Worm (Caenorhabditis elegans) whole organism, late embryonic: ENCODE measurements around the gene clec-86.

Experiments
- C38D4.7 ChIP-seq: fragments of 200-800 bp; sonication (Bioruptor generic); optimal IDR thresholded peaks from 2 replicates; lab custom pipeline; 2018; ENCODE audit warnings: mild to moderate bottlenecking, missing genetic modification characterization, moderate library complexity, missing compliant biosample characterization
- K02D7.2 ChIP-seq: sonication (generic microtip); optimal IDR thresholded peaks from 2 replicates; lab custom pipeline; 2017; ENCODE audit warnings: mild to moderate bottlenecking, missing genetic modification characterization, missing compliant biosample characterization
- T23F11.4 ChIP-seq: fragments of 200-800 bp; sonication (Bioruptor generic); optimal IDR thresholded peaks from 2 replicates; lab custom pipeline; 2018; ENCODE audit warnings: mild to moderate bottlenecking, missing genetic modification characterization, missing compliant biosample characterization
- Y22D7AL.16 ChIP-seq: sonication (generic microtip); optimal IDR thresholded peaks from 2 replicates; lab custom pipeline; 2016; ENCODE audit warnings: missing genetic modification characterization, missing compliant biosample characterization
- ahr-1 ChIP-seq: sonication (generic microtip); optimal IDR thresholded peaks from 2 replicates; lab custom pipeline; 2016; ENCODE audit warnings: missing genetic modification characterization, missing compliant biosample characterization
- ama-1 ChIP-seq: fragments of 150-350 bp; optimal IDR thresholded peaks from 2 replicates; lab custom pipeline; 2014
- ceh-19 ChIP-seq: fragments of 200-800 bp; sonication (Bioruptor generic); optimal IDR thresholded peaks from 2 replicates; lab custom pipeline; 2018; ENCODE audit warnings: mild to moderate bottlenecking, missing genetic modification characterization, missing compliant biosample characterization
- ceh-24 ChIP-seq: sonication (generic microtip); optimal IDR thresholded peaks from 2 replicates; lab custom pipeline; 2016; ENCODE audit warnings: mild to moderate bottlenecking, missing genetic modification characterization, missing compliant biosample characterization
- ceh-30 ChIP-seq: fragments of 150-350 bp; optimal IDR thresholded peaks from 2 replicates; lab custom pipeline; 2014; ENCODE audit warnings: missing biosample characterization, missing genetic modification characterization
- ceh-31 ChIP-seq: sonication (generic microtip); optimal IDR thresholded peaks from 2 replicates; lab custom pipeline; 2016; ENCODE audit warnings: missing genetic modification characterization, missing compliant biosample characterization
- ceh-34 ChIP-seq: sonication (generic microtip); optimal IDR thresholded peaks from 2 replicates; lab custom pipeline; 2016; ENCODE audit warnings: mild to moderate bottlenecking, missing genetic modification characterization, missing compliant biosample characterization
- ceh-9 ChIP-seq: sonication (generic microtip); optimal IDR thresholded peaks from 2 replicates; lab custom pipeline; 2016; ENCODE audit warnings: mild to moderate bottlenecking, missing genetic modification characterization, inconsistent platforms, missing compliant biosample characterization
- dmd-4 ChIP-seq: sonication (generic microtip); optimal IDR thresholded peaks from 2 replicates; lab custom pipeline; 2016; ENCODE audit warnings: borderline replicate concordance, missing genetic modification characterization, missing compliant biosample characterization
- elt-2 ChIP-seq: sonication (generic microtip); optimal IDR thresholded peaks from 2 replicates; lab custom pipeline; 2016; ENCODE audit warnings: missing genetic modification reagents, missing genetic modification characterization, missing compliant biosample characterization
- fkh-10 ChIP-seq: fragments of 150-350 bp; optimal IDR thresholded peaks from 2 replicates; lab custom pipeline; 2014; ENCODE audit warnings: missing biosample characterization, missing genetic modification reagents, missing genetic modification characterization
- gmeb-2 ChIP-seq: sonication (generic microtip); optimal IDR thresholded peaks from 2 replicates; lab custom pipeline; 2016; ENCODE audit warnings: missing genetic modification characterization, inconsistent platforms, missing compliant biosample characterization
- hlh-13 ChIP-seq: fragments of 200-800 bp; sonication (Bioruptor generic); optimal IDR thresholded peaks from 2 replicates; lab custom pipeline; 2018; ENCODE audit warnings: mild to moderate bottlenecking, missing genetic modification characterization, missing compliant biosample characterization
- hlh-30 ChIP-seq: sonication (generic microtip); optimal IDR thresholded peaks from 2 replicates; lab custom pipeline; 2017; ENCODE audit warnings: antibody characterized with exemption, missing genetic modification characterization, missing compliant biosample characterization; ENCODE audit not compliant: insufficient read depth
- hlh-6 ChIP-seq: sonication (generic microtip); optimal IDR thresholded peaks from 2 replicates; lab custom pipeline; 2016; ENCODE audit warnings: missing genotype, missing genetic modification characterization, missing compliant biosample characterization
- hlh-8 ChIP-seq: sonication (generic microtip); optimal IDR thresholded peaks from 2 replicates; lab custom pipeline; 2016; ENCODE audit warnings: missing genotype, missing genetic modification characterization, missing compliant biosample characterization
- lin-11 ChIP-seq: fragments of 200-800 bp; sonication (Bioruptor generic); optimal IDR thresholded peaks from 2 replicates; lab custom pipeline; 2018; ENCODE audit warnings: mild to moderate bottlenecking, missing genetic modification characterization, missing compliant biosample characterization
- nfya-1 ChIP-seq: sonication (generic microtip); optimal IDR thresholded peaks from 2 replicates; lab custom pipeline; 2017; ENCODE audit warnings: missing genetic modification characterization, mild to moderate bottlenecking, missing compliant biosample characterization, antibody characterized with exemption, moderate library complexity
- odd-2 ChIP-seq: sonication (generic microtip); optimal IDR thresholded peaks from 2 replicates; lab custom pipeline; 2017; ENCODE audit warnings: antibody characterized with exemption, mild to moderate bottlenecking, missing genetic modification characterization, missing compliant biosample characterization
- pat-9 ChIP-seq: fragments of 200-800 bp; sonication (Bioruptor generic); optimal IDR thresholded peaks from 2 replicates; lab custom pipeline; 2018; ENCODE audit warnings: mild to moderate bottlenecking, missing genetic modification characterization, moderate library complexity, missing compliant biosample characterization
- pha-4 ChIP-seq: fragments of 150-350 bp; optimal IDR thresholded peaks from 2 replicates; lab custom pipeline; 2018; ENCODE audit warnings: missing biosample characterization, missing genetic modification reagents, missing genetic modification characterization
- pqm-1 ChIP-seq: sonication (generic microtip); optimal IDR thresholded peaks from 2 replicates; lab custom pipeline; 2016; ENCODE audit warnings: missing genetic modification characterization, missing compliant biosample characterization
- pros-1 ChIP-seq: fragments of 150-350 bp; optimal IDR thresholded peaks from 2 replicates; lab custom pipeline; 2014; ENCODE audit warnings: missing biosample characterization, missing genetic modification reagents, missing genetic modification characterization
- ref-2 ChIP-seq: sonication (generic microtip); optimal IDR thresholded peaks from 2 replicates; lab custom pipeline; 2016; ENCODE audit warnings: missing genetic modification characterization, missing compliant biosample characterization
- rnt-1 ChIP-seq: sonication (generic microtip); optimal IDR thresholded peaks from 2 replicates; lab custom pipeline; 2016; ENCODE audit warnings: missing genetic modification characterization, missing compliant biosample characterization
- sdc-2 ChIP-seq: sonication (generic microtip); optimal IDR thresholded peaks from 2 replicates; lab custom pipeline; 2016; ENCODE audit warnings: missing genotype, missing genetic modification characterization, missing compliant biosample characterization
- sox-4 ChIP-seq: sonication (generic microtip); optimal IDR thresholded peaks from 2 replicates; lab custom pipeline; 2017; ENCODE audit warnings: mild to moderate bottlenecking, missing genetic modification characterization, inconsistent platforms, missing compliant biosample characterization
- tbx-2 ChIP-seq: sonication (generic microtip); optimal IDR thresholded peaks from 2 replicates; lab custom pipeline; 2016; ENCODE audit warnings: missing genetic modification characterization, missing compliant biosample characterization
- tbx-7 ChIP-seq: sonication (generic microtip); optimal IDR thresholded peaks from 2 replicates; lab custom pipeline; 2016; ENCODE audit warnings: missing genotype, missing genetic modification characterization, missing compliant biosample characterization
- ttx-3 ChIP-seq: sonication (generic microtip); optimal IDR thresholded peaks from 2 replicates; lab custom pipeline; 2016; ENCODE audit warnings: missing genetic modification reagents, missing genetic modification characterization, missing compliant biosample characterization
- unc-3 ChIP-seq, 2 experiments: fragments of 200-800 bp in 1 of 2; sonication (Bioruptor generic) in 1 of 2; sonication (generic microtip) in 1 of 2; conservative IDR thresholded peaks in 1 of 2; optimal IDR thresholded peaks in 1 of 2; 2 replicates each; pipeline versions ENCODE4 v1.3.6 to Lab custom; 2016 to 2022; ENCODE audit warnings: missing compliant biosample characterization in 2 of 2, missing genetic modification characterization in 2 of 2, missing genetic modification reagents in 1 of 2
- unc-86 ChIP-seq: sonication (generic microtip); optimal IDR thresholded peaks from 2 replicates; lab custom pipeline; 2016; ENCODE audit warnings: missing genetic modification characterization, missing compliant biosample characterization
- zip-5 ChIP-seq: sonication (generic microtip); optimal IDR thresholded peaks from 2 replicates; lab custom pipeline; 2016; ENCODE audit warnings: missing genetic modification characterization, missing compliant biosample characterization

The clec-86 gene

DNA sequence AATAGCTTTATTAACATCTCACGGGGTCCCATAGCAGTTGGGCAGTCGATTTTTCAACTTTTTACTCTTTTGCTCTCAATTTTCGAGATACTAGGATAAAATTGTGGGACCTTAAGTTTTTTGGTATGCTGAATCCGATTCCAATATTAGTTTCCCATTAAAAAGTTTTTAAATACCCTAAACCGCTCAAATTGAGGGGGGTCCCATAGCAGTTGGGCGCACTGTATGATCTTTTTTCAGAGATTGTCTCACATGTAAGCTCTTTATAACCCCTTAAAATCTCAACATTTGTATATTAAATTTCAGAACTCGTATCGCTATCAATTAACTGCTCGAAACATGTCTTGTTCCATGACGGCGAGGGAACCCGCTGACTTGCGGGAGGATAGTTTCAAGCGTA is 33.6 kb upstream of the clec-86 start, which contains the start of gene C36B7.2:
C36B7.2 (plus strand) TSS at position 301 of the 400 bp plus-strand sequence.
- no peak for TF ChIP-seq nfya-1 (tag; lab: Kevin White, UChicago)
- no peak for TF ChIP-seq ref-2 (tag; lab: Kevin White, UChicago)
- TF ChIP-seq T23F11.4 (GFP tag; lab: Kevin White, UChicago) = no peak
- no peak for TF ChIP-seq pat-9 (tag; lab: Kevin White, UChicago)
- no peak for TF ChIP-seq zip-5 (tag; lab: Kevin White, UChicago)
- no peak for TF ChIP-seq tbx-7
- no peak for TF ChIP-seq dmd-4 (tag; lab: Kevin White, UChicago)
- no peak for TF ChIP-seq ttx-3 (tag; lab: Kevin White, UChicago)
- TF ChIP-seq pqm-1 = no peak
- no peak for TF ChIP-seq pha-4 (tag; lab: Kevin White, UChicago)
- no peak for TF ChIP-seq ceh-30 (tag; lab: Kevin White, UChicago)
- TF ChIP-seq unc-3 (GFP tag; conservative IDR thresholded peaks at IDR 0.05; lab: Robert Waterston, UW) = no peak
- no peak for TF ChIP-seq unc-3 (tag; optimal IDR thresholded peaks at IDR 0.05; lab: Kevin White, UChicago)
- no peak for TF ChIP-seq elt-2 (tag; lab: Kevin White, UChicago)
- TF ChIP-seq sox-4 = no peak
- TF ChIP-seq unc-86 (tag; lab: Kevin White, UChicago) = no peak
- no peak for TF ChIP-seq ceh-24
- TF ChIP-seq odd-2 (tag; lab: Kevin White, UChicago) = no peak
- TF ChIP-seq hlh-13 = no peak
- TF ChIP-seq ceh-31 (tag; lab: Kevin White, UChicago) = no peak
- TF ChIP-seq ceh-34 (tag; lab: Kevin White, UChicago) = no peak

ce11 chrX:7112589-7112988 is 27.1 kb upstream of the clec-86 start, which contains the start of gene C36B7.1:
TSS of gene C36B7.1 (plus strand) at chrX:7112889.
- TF ChIP-seq lin-11 = no peak
- no peak for TF ChIP-seq rnt-1 (tag; lab: Kevin White, UChicago)
- TF ChIP-seq tbx-2 (tag; lab: Kevin White, UChicago) = no peak

DNA sequence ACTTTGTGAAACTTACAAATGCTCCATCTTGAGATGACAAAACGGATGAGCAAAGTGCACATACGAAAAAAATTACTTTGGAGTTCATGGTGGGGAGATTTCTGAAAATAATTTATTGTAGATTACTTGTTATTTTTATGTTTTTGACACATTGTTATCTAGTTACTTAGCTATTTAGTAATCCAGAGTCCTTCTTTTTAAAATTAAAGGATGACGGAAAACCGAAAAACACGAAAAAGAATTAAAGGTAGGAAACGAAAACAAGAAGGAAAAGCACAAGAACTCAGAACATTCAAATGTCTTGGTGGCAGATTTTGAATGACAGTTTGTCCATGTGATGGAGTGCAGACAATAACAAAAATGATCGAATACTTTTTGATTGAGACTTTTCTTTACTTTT is 22.8 kb upstream of the clec-86 start, which contains the start of gene hen-1:
hen-1 (minus strand) TSS at position 101 of the 400 bp plus-strand sequence.
- TF ChIP-seq unc-86 (tag; lab: Kevin White, UChicago) = no peak
- TF ChIP-seq hlh-8 (tag; lab: Kevin White, UChicago) = no peak
- TF ChIP-seq fkh-10 = no peak
- no peak for TF ChIP-seq ceh-9 (tag; lab: Kevin White, UChicago)
- no peak for TF ChIP-seq ceh-19 (GFP tag; lab: Kevin White, UChicago)
- no peak for TF ChIP-seq elt-2 (tag; lab: Kevin White, UChicago)
- no peak for TF ChIP-seq gmeb-2 (tag; lab: Kevin White, UChicago)
- TF ChIP-seq ahr-1 (tag; lab: Kevin White, UChicago) = no peak
- TF ChIP-seq, all 69 proteins: peak for 0

DNA sequence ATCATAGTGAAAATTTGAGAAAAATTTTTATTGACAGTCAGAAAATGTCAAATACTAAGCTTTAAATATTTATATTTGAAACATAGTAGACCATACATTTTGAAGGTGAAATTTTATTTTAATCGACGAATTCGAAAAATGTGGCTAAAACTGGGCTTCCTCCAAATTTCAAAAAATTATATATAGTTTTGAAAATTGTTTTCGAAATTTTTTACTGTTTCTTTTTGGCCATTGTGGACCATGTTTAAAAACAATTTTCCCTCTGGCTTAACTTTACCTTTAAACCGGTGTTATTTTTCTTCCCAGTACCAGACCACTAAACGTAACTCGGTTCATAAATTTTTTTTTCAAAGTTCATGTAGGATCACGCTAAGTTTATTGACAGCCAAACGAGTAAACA is 17.0 kb upstream of the clec-86 start:
- no peak for TF ChIP-seq gmeb-2 (tag; lab: Kevin White, UChicago)
- no peak for TF ChIP-seq sdc-2 (tag; lab: Kevin White, UChicago)
- TF ChIP-seq C38D4.7 (GFP tag; lab: Kevin White, UChicago) = no peak
- TF ChIP-seq unc-3 (GFP tag; conservative IDR thresholded peaks at IDR 0.05; lab: Robert Waterston, UW) = no peak
- TF ChIP-seq unc-3 (tag; optimal IDR thresholded peaks at IDR 0.05; lab: Kevin White, UChicago) = no peak
- TF ChIP-seq fkh-10 = no peak
- TF ChIP-seq hlh-30 = no peak
- no peak for TF ChIP-seq odd-2 (tag; lab: Kevin White, UChicago)
- TF ChIP-seq pat-9 (tag; lab: Kevin White, UChicago) = no peak
- TF ChIP-seq Y22D7AL.16 (tag; lab: Kevin White, UChicago) = no peak
- TF ChIP-seq hlh-6 (tag; lab: Kevin White, UChicago) = no peak
- no peak for TF ChIP-seq K02D7.2 (tag; lab: Kevin White, UChicago)
- no peak for TF ChIP-seq ceh-31 (tag; lab: Kevin White, UChicago)
- TF ChIP-seq pros-1 (tag; lab: Kevin White, UChicago) = no peak
- TF ChIP-seq ama-1 (lab: Kevin White, UChicago) = no peak
- no peak for TF ChIP-seq hlh-13
- TF ChIP-seq, all 69 proteins: peak for 0
